Worm (Caenorhabditis elegans) whole organism, young adult: Measurements from ENCODE around the gene tbc-3.

Source experiments
- Y67H2A.10 ChIP-seq: fragments of 200-800 bp; sonication (Bioruptor generic); conservative IDR thresholded peaks from 2 replicates; pipeline ENCODE4 v1.3.6; 2022; ENCODE audit warnings: missing genetic modification reagents, missing genetic modification characterization, missing compliant biosample characterization
- attf-3 ChIP-seq: fragments of 200-800 bp; sonication (Bioruptor generic); conservative IDR thresholded peaks from 2 replicates; pipeline ENCODE4 v1.3.6; 2022; ENCODE audit warnings: missing genetic modification reagents, missing genetic modification characterization, missing compliant biosample characterization
- ccch-3 ChIP-seq: fragments of 200-800 bp; sonication (Bioruptor generic); optimal IDR thresholded peaks from 2 replicates; lab custom pipeline; 2018; ENCODE audit warnings: mild to moderate bottlenecking, missing genetic modification characterization, missing compliant biosample characterization
- dpl-1 ChIP-seq: fragments of 150-350 bp; optimal IDR thresholded peaks from 2 replicates; lab custom pipeline; 2014; ENCODE audit warnings: missing biosample characterization, missing genetic modification reagents, missing genetic modification characterization
- hmg-20 ChIP-seq: fragments of 200-800 bp; sonication (Bioruptor generic); IDR thresholded peaks from 2 replicates; pipeline ENCODE4 v1.3.6; 2022; ENCODE audit warnings: missing genetic modification reagents, missing genetic modification characterization, missing compliant biosample characterization
- lin-35 ChIP-seq, 3 experiments: fragments of 150-350 bp in 2 of 3; sonication (generic microtip) in 1 of 3; optimal IDR thresholded peaks; 2 replicates each; lab custom pipeline; 2014 to 2018; ENCODE audit warnings: missing biosample characterization in 3 of 3, missing genetic modification characterization in 3 of 3, missing genetic modification reagents in 3 of 3
- nhr-120 ChIP-seq: fragments of 200-800 bp; sonication (Bioruptor generic); IDR thresholded peaks from 2 replicates; pipeline ENCODE4 v1.3.6; 2022; ENCODE audit warnings: missing genetic modification characterization, missing compliant biosample characterization
- nhr-80 ChIP-seq: sonication (generic microtip); optimal IDR thresholded peaks from 2 replicates; lab custom pipeline; 2016; ENCODE audit warnings: missing genetic modification characterization, missing compliant biosample characterization
- snpc-4 ChIP-seq, 5 experiments: fragments of 150-350 bp in 1 of 5; sonication (generic microtip) in 4 of 5; optimal IDR thresholded peaks; 2 replicates each; lab custom pipeline; 2014 to 2018; ENCODE audit warnings: missing genetic modification characterization in 5 of 5, missing biosample characterization in 3 of 5, antibody characterized with exemption in 2 of 5, mild to moderate bottlenecking in 2 of 5, missing compliant biosample characterization in 2 of 5, missing genotype in 2 of 5, moderate library complexity in 2 of 5, missing genetic modification reagents in 1 of 5
- sptf-2 ChIP-seq: fragments of 200-800 bp; sonication (Bioruptor generic); optimal IDR thresholded peaks from 2 replicates; lab custom pipeline; 2018; ENCODE audit warnings: mild to moderate bottlenecking, missing genetic modification characterization, missing compliant biosample characterization
- unc-130 ChIP-seq: sonication (generic microtip); optimal IDR thresholded peaks from 2 replicates; lab custom pipeline; 2016; ENCODE audit warnings: missing genetic modification reagents, missing genetic modification characterization, missing compliant biosample characterization
- zim-3 ChIP-seq: sonication (generic microtip); optimal IDR thresholded peaks from 2 replicates; lab custom pipeline; 2017; ENCODE audit warnings: mild to moderate bottlenecking, missing genetic modification characterization, moderate library complexity, missing compliant biosample characterization
- ztf-3 ChIP-seq: fragments of 200-800 bp; sonication (Bioruptor generic); optimal IDR thresholded peaks from 2 replicates; lab custom pipeline; 2018; ENCODE audit warnings: mild to moderate bottlenecking, missing genetic modification characterization, missing compliant biosample characterization

ce11 chrIV:9849624-9850023 is 49.2 kb upstream of the tbc-3 start, which contains the start of gene K07F5.8:
- TF ChIP-seq zim-3 (tag; lab: Kevin White, UChicago) (no peak), ztf-3 (GFP tag; lab: Kevin White, UChicago) (no peak), snpc-4 (GFP tag; optimal IDR thresholded peaks at IDR 0.05; lab: Kevin White, UChicago) (no peak), snpc-4 (tag; optimal IDR thresholded peaks at IDR 0.05; lab: Kevin White, UChicago) (no peak), attf-3 (GFP tag; lab: Robert Waterston, UW) (no peak), nhr-120 (no peak), lin-35 (GFP tag; optimal IDR thresholded peaks at IDR 0.05; lab: Kevin White, UChicago) (no peak), ccch-3 (GFP tag; lab: Kevin White, UChicago) (no peak), sptf-2 (GFP tag; lab: Kevin White, UChicago) (no peak), hmg-20 (GFP tag; lab: Robert Waterston, UW) (no peak), nhr-80 (tag; lab: Kevin White, UChicago) (no peak), Y67H2A.10 (GFP tag; lab: Robert Waterston, UW) (no peak), dpl-1 (GFP tag; lab: Kevin White, UChicago) (no peak), unc-130 (GFP tag; lab: Kevin White, UChicago) (no peak)
